Fruit fly (Drosophila melanogaster) whole organism, prepupa: ENCODE results near the gene sky.

Experiments
- Blimp-1 ChIP-seq: fragments of 200-800 bp; sonication (Bioruptor generic); optimal IDR thresholded peaks from 3 replicates; lab custom pipeline; 2017; ENCODE audit warnings: missing biosample characterization, missing genetic modification characterization, mild to moderate bottlenecking, moderate library complexity, missing genetic modification reagents
- CG10631 ChIP-seq: fragments of 200-800 bp; sonication (Bioruptor generic); optimal IDR thresholded peaks from 2 replicates; lab custom pipeline; 2016; ENCODE audit warnings: missing biosample characterization, missing genetic modification characterization
- CG10669 ChIP-seq: fragments of 200-800 bp; sonication (Bioruptor generic); optimal IDR thresholded peaks from 3 replicates; lab custom pipeline; 2018; ENCODE audit warnings: missing biosample characterization, mild to moderate bottlenecking, missing genetic modification characterization, moderate library complexity
- CG11294 ChIP-seq: fragments of 200-800 bp; sonication (Bioruptor generic); IDR thresholded peaks from 2 replicates; pipeline ENCODE4 v1.3.6; 2022; ENCODE audit warnings: missing biosample characterization, missing genetic modification characterization
- CG11902 ChIP-seq: fragments of 200-800 bp; sonication (Bioruptor generic); optimal IDR thresholded peaks from 3 replicates; lab custom pipeline; 2016; ENCODE audit warnings: missing biosample characterization, missing genetic modification characterization
- CG15336 ChIP-seq: fragments of 200-800 bp; sonication (Bioruptor generic); IDR thresholded peaks from 2 replicates; pipeline ENCODE4 v1.3.6; 2022; ENCODE audit warnings: missing biosample characterization, missing genetic modification characterization
- CG31627 ChIP-seq: fragments of 200-800 bp; sonication (Bioruptor generic); optimal IDR thresholded peaks from 3 replicates; lab custom pipeline; 2016; ENCODE audit warnings: missing biosample characterization, missing genetic modification characterization
- CG32006 ChIP-seq: fragments of 200-800 bp; sonication (Bioruptor generic); optimal IDR thresholded peaks from 3 replicates; lab custom pipeline; 2017; ENCODE audit warnings: missing biosample characterization, mild to moderate bottlenecking, missing genetic modification characterization
- CG34406 ChIP-seq: fragments of 200-800 bp; sonication (Bioruptor generic); optimal IDR thresholded peaks from 3 replicates; lab custom pipeline; 2016; ENCODE audit warnings: missing biosample characterization, missing genetic modification characterization
- CG4318 ChIP-seq: fragments of 200-800 bp; sonication (Bioruptor generic); optimal IDR thresholded peaks from 3 replicates; lab custom pipeline; 2017; ENCODE audit warnings: missing biosample characterization, mild to moderate bottlenecking, missing genetic modification characterization
- CG6276 ChIP-seq: fragments of 200-800 bp; sonication (Bioruptor generic); optimal IDR thresholded peaks from 2 replicates; lab custom pipeline; 2017; ENCODE audit warnings: missing biosample characterization, mild to moderate bottlenecking, missing genetic modification characterization
- CG6792 ChIP-seq: fragments of 200-800 bp; sonication (Bioruptor generic); optimal IDR thresholded peaks from 3 replicates; lab custom pipeline; 2016; ENCODE audit warnings: missing biosample characterization, missing genetic modification characterization
- CG6808 ChIP-seq: fragments of 200-800 bp; sonication (Bioruptor generic); optimal IDR thresholded peaks from 3 replicates; lab custom pipeline; 2017; ENCODE audit warnings: missing biosample characterization, missing genetic modification characterization, mild to moderate bottlenecking, moderate library complexity, missing genetic modification reagents
- CG8119 ChIP-seq: fragments of 200-800 bp; sonication (Bioruptor generic); IDR thresholded peaks from 3 replicates; pipeline ENCODE4 v1.3.6; 2022; ENCODE audit warnings: missing biosample characterization, missing genetic modification characterization
- CG8319 ChIP-seq: fragments of 200-800 bp; sonication (Bioruptor generic); optimal IDR thresholded peaks from 3 replicates; lab custom pipeline; 2016; ENCODE audit warnings: missing biosample characterization, missing genetic modification characterization
- CG8632 ChIP-seq: fragments of 200-800 bp; sonication (Bioruptor generic); optimal IDR thresholded peaks from 3 replicates; lab custom pipeline; 2016; ENCODE audit warnings: missing biosample characterization, missing genetic modification characterization
- CG9139 ChIP-seq: fragments of 200-800 bp; sonication (Bioruptor generic); optimal IDR thresholded peaks from 3 replicates; lab custom pipeline; 2017; ENCODE audit warnings: missing biosample characterization, mild to moderate bottlenecking, missing genetic modification characterization
- Eip75B ChIP-seq: fragments of 200-800 bp; sonication (Bioruptor generic); optimal IDR thresholded peaks from 3 replicates; lab custom pipeline; 2016; ENCODE audit warnings: missing biosample characterization, missing genetic modification characterization
- Eip78C ChIP-seq: fragments of 200-800 bp; sonication (Bioruptor generic); peaks from one replicate; lab custom pipeline; 2016; ENCODE audit warnings: missing biosample characterization, missing genetic modification characterization
- Eip93F ChIP-seq: fragments of 200-800 bp; sonication (Bioruptor generic); optimal IDR thresholded peaks from 2 replicates; lab custom pipeline; 2016; ENCODE audit warnings: missing biosample characterization, mild to moderate bottlenecking, missing genetic modification characterization
- Ets21C ChIP-seq: fragments of 200-800 bp; sonication (Bioruptor generic); optimal IDR thresholded peaks from 3 replicates; lab custom pipeline; 2016; ENCODE audit warnings: missing biosample characterization, missing genetic modification characterization
- Ets96B ChIP-seq: fragments of 200-800 bp; optimal IDR thresholded peaks from 2 replicates; lab custom pipeline; 2019; ENCODE audit warnings: missing biosample characterization, mild to moderate bottlenecking, missing genetic modification characterization, moderate library complexity
- Hr4 ChIP-seq: fragments of 200-800 bp; sonication (Bioruptor generic); optimal IDR thresholded peaks from 3 replicates; lab custom pipeline; 2016; ENCODE audit warnings: missing biosample characterization, missing genetic modification characterization
- Lpt ChIP-seq: fragments of 200-800 bp; sonication (Bioruptor generic); optimal IDR thresholded peaks from 3 replicates; lab custom pipeline; 2016; ENCODE audit warnings: missing biosample characterization, missing genetic modification characterization
- Met ChIP-seq: fragments of 200-800 bp; sonication (Bioruptor generic); optimal IDR thresholded peaks from 3 replicates; lab custom pipeline; 2016; ENCODE audit warnings: missing biosample characterization, missing genetic modification characterization
- OdsH ChIP-seq: fragments of 200-800 bp; sonication (Bioruptor generic); optimal IDR thresholded peaks from 3 replicates; lab custom pipeline; 2016; ENCODE audit warnings: missing biosample characterization, missing genetic modification characterization
- Smox ChIP-seq: fragments of 200-800 bp; sonication (Bioruptor generic); optimal IDR thresholded peaks from 3 replicates; lab custom pipeline; 2016; ENCODE audit warnings: missing biosample characterization, missing genetic modification characterization
- Sox14 ChIP-seq: fragments of 200-800 bp; sonication (Bioruptor generic); optimal IDR thresholded peaks from 3 replicates; lab custom pipeline; 2016; ENCODE audit warnings: missing biosample characterization, missing genetic modification characterization
- Sox15 ChIP-seq: fragments of 200-800 bp; sonication (Bioruptor generic); optimal IDR thresholded peaks from 3 replicates; lab custom pipeline; 2016; ENCODE audit warnings: missing biosample characterization, missing genetic modification characterization
- achi ChIP-seq: fragments of 200-800 bp; sonication (Bioruptor generic); optimal IDR thresholded peaks from 3 replicates; lab custom pipeline; 2016; ENCODE audit warnings: missing biosample characterization, missing genetic modification characterization
- cyc ChIP-seq: fragments of 200-800 bp; sonication (Bioruptor generic); optimal IDR thresholded peaks from 3 replicates; lab custom pipeline; 2016; ENCODE audit warnings: missing biosample characterization, missing genetic modification characterization
- dac ChIP-seq: fragments of 200-800 bp; sonication (Bioruptor generic); optimal IDR thresholded peaks from 2 replicates; lab custom pipeline; 2017; ENCODE audit warnings: missing biosample characterization, mild to moderate bottlenecking, missing genetic modification characterization
- dsx ChIP-seq: fragments of 200-800 bp; optimal IDR thresholded peaks from 3 replicates; lab custom pipeline; 2019; ENCODE audit warnings: missing biosample characterization, mild to moderate bottlenecking, missing genetic modification characterization, moderate library complexity; ENCODE audit not compliant: poor library complexity, severe bottlenecking
- eg ChIP-seq: fragments of 200-800 bp; sonication (Bioruptor generic); IDR thresholded peaks from 3 replicates; pipeline ENCODE4 v1.3.6; 2022; ENCODE audit warnings: missing biosample characterization, missing genetic modification characterization
- fd59A ChIP-seq: fragments of 200-800 bp; sonication (Bioruptor generic); optimal IDR thresholded peaks from 2 replicates; lab custom pipeline; 2017; ENCODE audit warnings: missing biosample characterization, mild to moderate bottlenecking, missing genetic modification characterization, missing genetic modification reagents
- fd85E ChIP-seq: fragments of 200-800 bp; sonication (Bioruptor generic); optimal IDR thresholded peaks from 3 replicates; lab custom pipeline; 2016; ENCODE audit warnings: missing biosample characterization, missing genetic modification characterization
- fkh ChIP-seq: fragments of 200-800 bp; sonication (Bioruptor generic); optimal IDR thresholded peaks from 3 replicates; lab custom pipeline; 2017; ENCODE audit warnings: missing biosample characterization, mild to moderate bottlenecking, missing genetic modification characterization, moderate library complexity
- lz ChIP-seq: fragments of 200-800 bp; sonication (Bioruptor generic); optimal IDR thresholded peaks from 3 replicates; lab custom pipeline; 2016; ENCODE audit warnings: missing biosample characterization, missing genetic modification characterization
- net ChIP-seq: fragments of 200-800 bp; sonication (Bioruptor generic); optimal IDR thresholded peaks from 3 replicates; lab custom pipeline; 2016; ENCODE audit warnings: missing biosample characterization, missing genetic modification characterization
- pdm3 ChIP-seq: fragments of 200-800 bp; sonication (Bioruptor generic); optimal IDR thresholded peaks from 3 replicates; lab custom pipeline; 2016; ENCODE audit warnings: missing biosample characterization, missing genetic modification characterization
- salr ChIP-seq, 2 experiments: fragments of 200-800 bp; sonication (Bioruptor generic); optimal IDR thresholded peaks; 3 replicates each; lab custom pipeline; 2016 to 2018; ENCODE audit warnings: missing biosample characterization in 2 of 2, missing genetic modification characterization in 2 of 2, mild to moderate bottlenecking in 1 of 2
- ss ChIP-seq, 2 experiments: fragments of 200-800 bp; sonication (Bioruptor generic); optimal IDR thresholded peaks; 2 replicates in 1 of 2; 3 replicates in 1 of 2; lab custom pipeline; 2017 to 2018; ENCODE audit warnings: mild to moderate bottlenecking in 2 of 2, missing biosample characterization in 2 of 2, missing genetic modification characterization in 2 of 2, moderate library complexity in 1 of 2
- topi ChIP-seq: fragments of 200-800 bp; sonication (Bioruptor generic); optimal IDR thresholded peaks from 3 replicates; lab custom pipeline; 2016; ENCODE audit warnings: missing biosample characterization, missing genetic modification characterization
- vri ChIP-seq: fragments of 200-800 bp; sonication (Bioruptor generic); optimal IDR thresholded peaks from 3 replicates; lab custom pipeline; 2016; ENCODE audit warnings: missing biosample characterization, mild to moderate bottlenecking, missing genetic modification characterization

The sky gene

dm6 chr2L:20849000-20849399, 69.7 kb downstream of the sky start, which contains the start of gene CG14402:
TSS of gene CG14402 (plus strand) at chr2L:20849300.
- TF ChIP-seq CG34406 (GFP tag; lab: Kevin White, UChicago) (no peak), lz (no peak), dsx (GFP tag; lab: Kevin White, UChicago) (no peak), fkh (no peak), Ets96B (tag; lab: Kevin White, UChicago) (no peak), Sox14 (GFP tag; lab: Kevin White, UChicago) (no peak), CG31627 (GFP tag; lab: Kevin White, UChicago) (no peak), salr (GFP tag; optimal IDR thresholded peaks at IDR 0.05; lab: Kevin White, UChicago) (no peak), CG4318 (GFP tag; lab: Kevin White, UChicago) (no peak), CG15336 (GFP tag; lab: Robert Waterston, UW) (no peak), Eip78C (GFP tag; lab: Kevin White, UChicago) (no peak), Sox15 (no peak), CG10631 (GFP tag; lab: Kevin White, UChicago) (no peak), CG11902 (GFP tag; lab: Kevin White, UChicago) (no peak), CG6808 (GFP tag; lab: Kevin White, UChicago) (no peak), CG8632 (GFP tag; lab: Kevin White, UChicago) (no peak), net (no peak), Blimp-1 (GFP tag; lab: Kevin White, UChicago) (no peak), Ets21C (GFP tag; lab: Kevin White, UChicago) (no peak)

- TF ChIP-seq CG31627 (GFP tag; lab: Kevin White, UChicago) (no peak), Hr4 (peak; percentile 69), topi (GFP tag; lab: Kevin White, UChicago) (no peak), CG8119 (GFP tag; lab: Robert Waterston, UW) (peak; percentile 51; the same call in 2 of the 3 replicates), Ets96B (tag; lab: Kevin White, UChicago) (no peak), Blimp-1 (GFP tag; lab: Kevin White, UChicago) (no peak), fkh (no peak), Eip75B (no peak), CG6276 (GFP tag; lab: Kevin White, UChicago) (peak; percentile 51), cyc (GFP tag; lab: Kevin White, UChicago) (no peak), Sox15 (no peak), CG15336 (GFP tag; lab: Robert Waterston, UW) (peak; percentile 59), CG34406 (GFP tag; lab: Kevin White, UChicago) (no peak), CG8319 (GFP tag; lab: Kevin White, UChicago) (no peak), CG6792 (no peak), eg (peak; percentile 64), Lpt (peak; percentile 11), ss (GFP tag; optimal IDR thresholded peaks at IDR 0.05; lab: Kevin White, UChicago) (no peak), achi (GFP tag; lab: Kevin White, UChicago) (peak; percentile 15), Ets21C (GFP tag; lab: Kevin White, UChicago) (no peak), fd59A (no peak), Smox (GFP tag; lab: Kevin White, UChicago) (no peak), Met (GFP tag; lab: Kevin White, UChicago) (no peak), lz (no peak), OdsH (GFP tag; lab: Kevin White, UChicago) (peak; percentile 25), net (peak; percentile 4), vri (GFP tag; lab: Kevin White, UChicago) (no peak), CG4318 (GFP tag; lab: Kevin White, UChicago) (peak; percentile 28), dac (GFP tag; lab: Kevin White, UChicago) (no peak), CG32006 (GFP tag; lab: Kevin White, UChicago) (peak; percentile 72), Eip78C (GFP tag; lab: Kevin White, UChicago) (peak; percentile 64), CG10631 (GFP tag; lab: Kevin White, UChicago) (no peak), Eip93F (GFP tag; lab: Kevin White, UChicago) (no peak), CG9139 (GFP tag; lab: Kevin White, UChicago) (no peak), fd85E (GFP tag; lab: Kevin White, UChicago) (no peak), pdm3 (GFP tag; lab: Kevin White, UChicago) (peak; percentile 25), salr (GFP tag; optimal IDR thresholded peaks at IDR 0.05; lab: Kevin White, UChicago) (peak in 1 of 2 experiments; percentile 57), CG11294 (GFP tag; lab: Robert Waterston, UW) (no peak), CG10669 (GFP tag; lab: Kevin White, UChicago) (no peak)
These were observed 74.3 kb downstream of the sky start for dm6 chr2L:20844381-20844780.
